Fruit fly (Drosophila melanogaster) whole organism, wandering third instar larva: ENCODE measurements around the gene Rcd7.

Experiments
- Hr78 ChIP-seq: fragments of >200 bp; optimal IDR thresholded peaks from 2 replicates; lab custom pipeline; 2017; ENCODE audit warnings: missing biosample characterization, missing genetic modification characterization
- Myc ChIP-seq: fragments of >200 bp; optimal IDR thresholded peaks from 2 replicates; lab custom pipeline; 2017
- OdsH ChIP-seq: fragments of 200-800 bp; sonication (Bioruptor generic); optimal IDR thresholded peaks from 2 replicates; lab custom pipeline; 2016; ENCODE audit warnings: missing biosample characterization, mild to moderate bottlenecking, missing genetic modification characterization
- fru ChIP-seq: fragments of 200-800 bp; sonication (Bioruptor generic); optimal IDR thresholded peaks from 3 replicates; lab custom pipeline; 2016; ENCODE audit warnings: missing biosample characterization, mild to moderate bottlenecking, missing genetic modification characterization
- sage ChIP-seq: fragments of 200-800 bp; sonication (Bioruptor generic); optimal IDR thresholded peaks from 2 replicates; lab custom pipeline; 2016; ENCODE audit warnings: missing biosample characterization, mild to moderate bottlenecking, missing genetic modification characterization
- sv ChIP-seq: fragments of 200-800 bp; sonication (Bioruptor generic); optimal IDR thresholded peaks from 3 replicates; lab custom pipeline; 2016; ENCODE audit warnings: missing biosample characterization, missing genetic modification characterization

DNA sequence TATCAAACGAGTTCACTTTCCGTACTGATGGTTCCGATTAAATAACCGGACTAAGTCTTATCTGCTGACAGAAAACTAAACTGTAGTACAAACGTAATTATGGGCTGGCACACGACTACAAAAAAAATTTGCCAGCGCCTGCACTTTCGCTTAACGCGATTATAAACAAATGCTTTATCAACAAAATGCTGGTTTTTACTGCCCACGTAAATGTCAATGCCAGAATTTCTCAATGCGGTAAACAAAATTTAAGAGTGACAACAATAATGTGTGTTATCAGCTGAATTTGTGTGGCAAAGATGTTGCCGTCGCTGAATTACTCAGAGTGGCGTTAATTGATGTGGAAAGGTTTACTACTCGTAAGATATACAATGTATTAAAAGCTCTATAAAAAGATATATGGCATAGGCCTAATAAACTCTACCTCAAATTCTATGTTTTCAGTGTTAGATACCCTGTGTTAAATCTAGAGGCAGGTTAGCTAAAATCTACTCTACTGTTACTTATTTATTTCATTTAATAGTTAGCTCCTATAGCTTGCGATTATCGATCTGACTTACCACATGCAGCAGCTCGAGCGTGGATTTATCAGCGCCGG lies 48.8 kb upstream of the Rcd7 start:
- TF ChIP-seq Hr78 (GFP tag; lab: Kevin White, UChicago) (no peak), OdsH (no peak), fru (GFP tag; lab: Kevin White, UChicago) (no peak), Myc (lab: Kevin White, UChicago) (no peak), sv (GFP tag; lab: Kevin White, UChicago) (no peak), sage (GFP tag; lab: Kevin White, UChicago) (no peak)
